Worm (Caenorhabditis elegans) whole organism, midembryonic: ENCODE results near the gene usp-39.
"Not testable (repeated sequence)": the region's sequence is repeated elsewhere in the genome, so short reads cannot be mapped to it uniquely, and the experiment has no call there.

Experiments used
- T22C8.4 ChIP-seq: fragments of 200-800 bp; sonication (Bioruptor generic); IDR thresholded peaks from 2 replicates; pipeline ENCODE4 v1.3.6; 2022; ENCODE audit warnings: missing genetic modification characterization, missing compliant biosample characterization
- cog-1 ChIP-seq: sonication (generic microtip); optimal IDR thresholded peaks from 2 replicates; lab custom pipeline; 2016; ENCODE audit warnings: missing genetic modification characterization, missing compliant biosample characterization
- flt-1 ChIP-seq: fragments of 200-800 bp; sonication (Bioruptor generic); IDR thresholded peaks from 2 replicates; pipeline ENCODE4 v1.3.6; 2022; ENCODE audit warnings: missing genetic modification characterization, missing compliant biosample characterization
- klf-2 ChIP-seq: fragments of 200-800 bp; sonication (Bioruptor generic); conservative IDR thresholded peaks from 2 replicates; pipeline ENCODE4 v1.3.6; 2022; ENCODE audit warnings: missing genetic modification reagents, missing genetic modification characterization, missing compliant biosample characterization
- med-1 ChIP-seq: sonication (generic microtip); optimal IDR thresholded peaks from 2 replicates; lab custom pipeline; 2017; ENCODE audit warnings: missing genetic modification characterization, mild to moderate bottlenecking, missing compliant biosample characterization, antibody characterized with exemption, missing genetic modification reagents; ENCODE audit not compliant: insufficient read depth
- ref-1 ChIP-seq: fragments of 200-800 bp; sonication (Bioruptor generic); conservative IDR thresholded peaks from 2 replicates; pipeline ENCODE4 v1.3.6; 2022; ENCODE audit warnings: missing genetic modification reagents, missing genetic modification characterization, missing compliant biosample characterization
- tab-1 ChIP-seq: fragments of 200-800 bp; sonication (Bioruptor generic); IDR thresholded peaks from 2 replicates; pipeline ENCODE4 v1.3.6; 2022; ENCODE audit warnings: missing genetic modification characterization, missing compliant biosample characterization
- ztf-23 ChIP-seq: fragments of 200-800 bp; sonication (Bioruptor generic); IDR thresholded peaks from 2 replicates; pipeline ENCODE4 v1.3.6; 2022; ENCODE audit warnings: missing genetic modification reagents, missing genetic modification characterization, missing compliant biosample characterization
- ztf-29 ChIP-seq: fragments of 200-800 bp; sonication (Bioruptor generic); IDR thresholded peaks from 2 replicates; pipeline ENCODE4 v1.3.6; 2022; ENCODE audit warnings: missing genetic modification reagents, missing genetic modification characterization, missing compliant biosample characterization

The usp-39 gene

ce11 chrII:2553030-2553429 is 12.0 kb upstream of the usp-39 start:
- TF ChIP-seq med-1 (GFP tag; lab: Kevin White, UChicago) (no peak), T22C8.4 (GFP tag; lab: Robert Waterston, UW) (no peak), ztf-23 (GFP tag; lab: Robert Waterston, UW) (no peak), ztf-29 (GFP tag; lab: Robert Waterston, UW) (no peak), ref-1 (GFP tag; lab: Robert Waterston, UW) (no peak), flt-1 (GFP tag; lab: Robert Waterston, UW) (no peak), tab-1 (no peak), cog-1 (no peak), klf-2 (no peak)

ce11 chrII:2553662-2554061 is 11.4 kb upstream of the usp-39 start, which contains the start of gene K02F6.1:
TSS of gene K02F6.1 (plus strand) at chrII:2553962.
- TF ChIP-seq ztf-23 (GFP tag; lab: Robert Waterston, UW); tab-1; ztf-29 (GFP tag; lab: Robert Waterston, UW): not testable (repeated sequence)

- peak; percentile 33; the same call in 1 of the 2 replicates for TF ChIP-seq ztf-29 (GFP tag; lab: Robert Waterston, UW)
- TF ChIP-seq flt-1 (GFP tag; lab: Robert Waterston, UW): peak; percentile 39; the same call in 1 of the 2 replicates
Observed at ce11 chrII:2556388-2556787, 8.7 kb upstream of the usp-39 start.

ce11 chrII:2563973-2564372 is 1.1 kb upstream of the usp-39 start, which contains the start of gene nep-18:
TSS of gene nep-18 (minus strand) at chrII:2564073.
- TF ChIP-seq ztf-29 (GFP tag; lab: Robert Waterston, UW) (no peak), T22C8.4 (GFP tag; lab: Robert Waterston, UW) (no peak), cog-1 (no peak), med-1 (GFP tag; lab: Kevin White, UChicago) (no peak), ztf-23 (GFP tag; lab: Robert Waterston, UW) (no peak), flt-1 (GFP tag; lab: Robert Waterston, UW) (no peak), klf-2 (no peak), ref-1 (GFP tag; lab: Robert Waterston, UW) (no peak), tab-1 (no peak)

ce11 chrII:2578216-2578615 is 13.1 kb downstream of the usp-39 start:
- TF ChIP-seq ref-1 (GFP tag; lab: Robert Waterston, UW) (no peak), med-1 (GFP tag; lab: Kevin White, UChicago) (no peak), klf-2 (no peak), flt-1 (GFP tag; lab: Robert Waterston, UW) (no peak)

ce11 chrII:2583044-2583443 is 18.0 kb downstream of the usp-39 start, which contains the start of gene sri-74:
TSS of gene sri-74 (minus strand) at chrII:2583144.
- TF ChIP-seq klf-2 (no peak), cog-1 (no peak), ztf-29 (GFP tag; lab: Robert Waterston, UW) (no peak), ref-1 (GFP tag; lab: Robert Waterston, UW) (no peak), ztf-23 (GFP tag; lab: Robert Waterston, UW) (no peak), flt-1 (GFP tag; lab: Robert Waterston, UW) (no peak), tab-1 (no peak), med-1 (GFP tag; lab: Kevin White, UChicago) (no peak), T22C8.4 (GFP tag; lab: Robert Waterston, UW) (no peak)

ce11 chrII:2585493-2585892 is 20.4 kb downstream of the usp-39 start, which contains the start of gene sri-36:
TSS of gene sri-36 (minus strand) at chrII:2585593.
- TF ChIP-seq ztf-23 (GFP tag; lab: Robert Waterston, UW) (no peak), T22C8.4 (GFP tag; lab: Robert Waterston, UW) (no peak), klf-2 (no peak), tab-1 (no peak), cog-1 (no peak), ztf-29 (GFP tag; lab: Robert Waterston, UW) (no peak)

ce11 chrII:2586861-2587554 is 21.9 kb downstream of the usp-39 start, which contains the start of the genes F33H12.7 and sri-39:
TSS of gene F33H12.7 (minus strand) at chrII:2586911.
TSS of gene sri-39 (plus strand) at chrII:2587504.
- TF ChIP-seq flt-1 (GFP tag; lab: Robert Waterston, UW) (no peak), klf-2 (no peak), ztf-29 (GFP tag; lab: Robert Waterston, UW) (no peak), ztf-23 (GFP tag; lab: Robert Waterston, UW) (no peak), med-1 (GFP tag; lab: Kevin White, UChicago) (no peak), T22C8.4 (GFP tag; lab: Robert Waterston, UW) (no peak), tab-1 (no peak), ref-1 (GFP tag; lab: Robert Waterston, UW) (no peak), cog-1 (no peak)

- not testable (repeated sequence) for TF ChIP-seq flt-1 (GFP tag; lab: Robert Waterston, UW); ref-1 (GFP tag; lab: Robert Waterston, UW); klf-2
Observed at ce11 chrII:2600176-2600575, 35.1 kb downstream of the usp-39 start, which contains the start of gene F33H12.1. TSS of gene F33H12.1 (plus strand) at chrII:2600476.

- no peak for TF ChIP-seq cog-1
- TF ChIP-seq ztf-29 (GFP tag; lab: Robert Waterston, UW): no peak
- TF ChIP-seq flt-1 (GFP tag; lab: Robert Waterston, UW): no peak
- no peak for TF ChIP-seq klf-2
- no peak for TF ChIP-seq ref-1 (GFP tag; lab: Robert Waterston, UW)
- no peak for TF ChIP-seq T22C8.4 (GFP tag; lab: Robert Waterston, UW)
- no peak for TF ChIP-seq ztf-23 (GFP tag; lab: Robert Waterston, UW)
- no peak for TF ChIP-seq tab-1
- TF ChIP-seq med-1 (GFP tag; lab: Kevin White, UChicago): no peak
Observed at ce11 chrII:2600931-2601330, 35.9 kb downstream of the usp-39 start.
